Worm (Caenorhabditis elegans): ENCODE measurements around the gene alh-6.

Gene alh-6

ce11 chrII:1271814-1272213 is 38.1 kb downstream of the alh-6 start, which contains the start of gene srw-66:
Gene srw-66 (minus strand): TSS chrII:1271914.
- no peak for TF ChIP-seq unc-62 (GFP tag; optimal IDR thresholded peaks at IDR 0.05)

- no peak for TF ChIP-seq unc-62 (GFP tag; optimal IDR thresholded peaks at IDR 0.05)
These were observed 43.1 kb downstream of the alh-6 start, which contains the start of gene oac-30 for ce11 chrII:1266790-1267189. Gene oac-30 (minus strand): TSS chrII:1266890.

- no peak for TF ChIP-seq unc-62 (GFP tag; optimal IDR thresholded peaks at IDR 0.05)
These were observed 51.3 kb downstream of the alh-6 start, which contains the start of gene clpr-2 for ce11 chrII:1258634-1259033. Gene clpr-2 (plus strand): TSS chrII:1258934.

ce11 chrII:1256742-1257141 is 53.2 kb downstream of the alh-6 start:
- no peak for TF ChIP-seq unc-62 (GFP tag; optimal IDR thresholded peaks at IDR 0.05)
